Fruit fly (Drosophila melanogaster): ENCODE results near the gene amd.

amd gene

dm6 chr2L:19133465-19134365 lies 23.8 kb downstream of the amd start, which contains the start of gene brat:
brat (plus strand) TSS chr2L:19133816.
- no peak for TF ChIP-seq fd59A (GFP tag; optimal IDR thresholded peaks at IDR 0.05)
- peak; percentile 72 for TF ChIP-seq Eip78C (GFP tag)
- peak; percentile 54 for TF ChIP-seq pdm3 (GFP tag; optimal IDR thresholded peaks at IDR 0.05)
- TF ChIP-seq Blimp-1 (GFP tag; optimal IDR thresholded peaks at IDR 0.05) = no peak
- TF ChIP-seq CG8319 (GFP tag; optimal IDR thresholded peaks at IDR 0.05) = peak; percentile 28
- no peak for TF ChIP-seq Lpt (GFP tag; optimal IDR thresholded peaks at IDR 0.05)
- TF ChIP-seq lz (GFP tag; optimal IDR thresholded peaks at IDR 0.05) = peak; percentile 74
- TF ChIP-seq CG10669 (GFP tag; optimal IDR thresholded peaks at IDR 0.05) = no peak
- no peak for TF ChIP-seq Hr38 (GFP tag; optimal IDR thresholded peaks at IDR 0.05)
- no peak for TF ChIP-seq CG11294 (GFP tag; IDR thresholded peaks at IDR 0.05)
- TF ChIP-seq Gug (GFP tag; IDR thresholded peaks at IDR 0.05) = no peak
- peak; percentile 61 for TF ChIP-seq Ets21C (GFP tag; optimal IDR thresholded peaks at IDR 0.05)
- no peak for TF ChIP-seq salr (GFP tag; optimal IDR thresholded peaks at IDR 0.05)
- no peak for TF ChIP-seq svp (GFP tag)
- TF ChIP-seq Sox15 (GFP tag; optimal IDR thresholded peaks at IDR 0.05) = no peak
- no peak for TF ChIP-seq CG6808 (GFP tag; optimal IDR thresholded peaks at IDR 0.05)
- peak; percentile 58 for TF ChIP-seq Met (GFP tag; optimal IDR thresholded peaks at IDR 0.05)
- TF ChIP-seq eg (GFP tag; IDR thresholded peaks at IDR 0.05) = no peak
- peak; percentile 29 for TF ChIP-seq Ets96B (tag; optimal IDR thresholded peaks at IDR 0.05)
- no peak for TF ChIP-seq CG8119 (GFP tag; IDR thresholded peaks at IDR 0.05)
- no peak for TF ChIP-seq CG6792 (GFP tag; optimal IDR thresholded peaks at IDR 0.05)
- TF ChIP-seq esn (GFP tag; optimal IDR thresholded peaks at IDR 0.05) = peak; percentile 72
- TF ChIP-seq dac (GFP tag; optimal IDR thresholded peaks at IDR 0.05) = no peak
- TF ChIP-seq CG31627 (GFP tag; optimal IDR thresholded peaks at IDR 0.05) = peak; percentile 62
- TF ChIP-seq net (GFP tag; optimal IDR thresholded peaks at IDR 0.05) = no peak
- peak; percentile 18 for TF ChIP-seq CG34406 (GFP tag; optimal IDR thresholded peaks at IDR 0.05)
- no peak for TF ChIP-seq CG15336 (GFP tag; IDR thresholded peaks at IDR 0.05)
- TF ChIP-seq CG32006 (GFP tag; optimal IDR thresholded peaks at IDR 0.05) = peak; percentile 30
- peak in 1 of 2 experiments; percentile 21 for TF ChIP-seq ss (GFP tag; optimal IDR thresholded peaks at IDR 0.05)
- no peak for TF ChIP-seq dsx (GFP tag; optimal IDR thresholded peaks at IDR 0.05; ENCODE audit: poor library complexity, severe bottlenecking)
- TF ChIP-seq CG3919 (GFP tag; optimal IDR thresholded peaks at IDR 0.05) = peak; percentile 39
- no peak for TF ChIP-seq CG11902 (GFP tag; optimal IDR thresholded peaks at IDR 0.05)
- no peak for TF ChIP-seq CG7368 (GFP tag; optimal IDR thresholded peaks at IDR 0.05)
- TF ChIP-seq CG3032 (tag; optimal IDR thresholded peaks at IDR 0.05) = peak; percentile 50
- TF ChIP-seq vri (GFP tag; optimal IDR thresholded peaks at IDR 0.05) = no peak
- peak; percentile 16 for TF ChIP-seq Smox (GFP tag; optimal IDR thresholded peaks at IDR 0.05)
- TF ChIP-seq CG9139 (GFP tag; optimal IDR thresholded peaks at IDR 0.05) = no peak
- TF ChIP-seq CG6163 (GFP tag; IDR thresholded peaks at IDR 0.05) = 0 out of 3 replicates have a peak, but pooled peaks have one; percentile 8
- peak; percentile 56 for TF ChIP-seq cyc (GFP tag; optimal IDR thresholded peaks at IDR 0.05)
- TF ChIP-seq Hr39 (GFP tag; optimal IDR thresholded peaks at IDR 0.05) = peak; percentile 60
- peak; percentile 36 for TF ChIP-seq Sox102F (GFP tag; optimal IDR thresholded peaks at IDR 0.05)
- TF ChIP-seq acj6 (GFP tag; optimal IDR thresholded peaks at IDR 0.05) = peak; percentile 47
- peak; percentile 54 for TF ChIP-seq OdsH (GFP tag; optimal IDR thresholded peaks at IDR 0.05)
- no peak for TF ChIP-seq fd85E (GFP tag; optimal IDR thresholded peaks at IDR 0.05)
- TF ChIP-seq CG4318 (GFP tag; optimal IDR thresholded peaks at IDR 0.05) = no peak
- peak; percentile 64 for TF ChIP-seq Sox14 (GFP tag; optimal IDR thresholded peaks at IDR 0.05)
- TF ChIP-seq CG16779 (tag; optimal IDR thresholded peaks at IDR 0.05) = no peak
- no peak for TF ChIP-seq Eip75B (GFP tag; optimal IDR thresholded peaks at IDR 0.05)
- no peak for TF ChIP-seq CG1621 (tag; optimal IDR thresholded peaks at IDR 0.05)
- no peak for TF ChIP-seq CG6276 (GFP tag; optimal IDR thresholded peaks at IDR 0.05)
- no peak for TF ChIP-seq CG6854 (GFP tag; optimal IDR thresholded peaks at IDR 0.05)
